Fruit fly (Drosophila melanogaster): ENCODE results near the gene CG5577.

dm6 chr3L:17849517-17849916 is 8.3 kb upstream of the CG5577 start, which contains the start of gene TrpRS-m:
- TF ChIP-seq Gug (GFP tag; IDR thresholded peaks at IDR 0.05) = no peak
- TF ChIP-seq CG15336 (GFP tag; IDR thresholded peaks at IDR 0.05) = no peak
- no peak for TF ChIP-seq Ets96B (tag; optimal IDR thresholded peaks at IDR 0.05)
- TF ChIP-seq topi (GFP tag; optimal IDR thresholded peaks at IDR 0.05) = no peak
- no peak for TF ChIP-seq lz (GFP tag; optimal IDR thresholded peaks at IDR 0.05)
- TF ChIP-seq CG7368 (GFP tag; optimal IDR thresholded peaks at IDR 0.05) = no peak
- TF ChIP-seq Blimp-1 (GFP tag; optimal IDR thresholded peaks at IDR 0.05) = no peak
- no peak for TF ChIP-seq CG31627 (GFP tag; optimal IDR thresholded peaks at IDR 0.05)
- TF ChIP-seq CG16779 (tag; optimal IDR thresholded peaks at IDR 0.05) = no peak

All from whole organism, prepupa.